Fruit fly (Drosophila melanogaster) whole organism, adult: ENCODE results near the gene CG8064.

Experiments used
- CG11617 ChIP-seq: fragments of 200-800 bp; sonication (Bioruptor generic); optimal IDR thresholded peaks from 2 replicates; lab custom pipeline; 2017; ENCODE audit warnings: mild to moderate bottlenecking, missing biosample characterization, missing genetic modification reagents, missing genetic modification characterization
- cic ChIP-seq: fragments of 200-800 bp; sonication (Bioruptor generic); optimal IDR thresholded peaks from 2 replicates; lab custom pipeline; 2017; ENCODE audit warnings: missing biosample characterization, mild to moderate bottlenecking, missing genetic modification characterization, moderate library complexity
- cnc ChIP-seq, 2 experiments: fragments of >200 bp; optimal IDR thresholded peaks; 2 replicates each; lab custom pipeline; 2017
- tj ChIP-seq: fragments of 200-800 bp; sonication (Bioruptor generic); optimal IDR thresholded peaks from 3 replicates; lab custom pipeline; 2017; ENCODE audit warnings: missing biosample characterization, mild to moderate bottlenecking, missing genetic modification characterization, moderate library complexity

DNA sequence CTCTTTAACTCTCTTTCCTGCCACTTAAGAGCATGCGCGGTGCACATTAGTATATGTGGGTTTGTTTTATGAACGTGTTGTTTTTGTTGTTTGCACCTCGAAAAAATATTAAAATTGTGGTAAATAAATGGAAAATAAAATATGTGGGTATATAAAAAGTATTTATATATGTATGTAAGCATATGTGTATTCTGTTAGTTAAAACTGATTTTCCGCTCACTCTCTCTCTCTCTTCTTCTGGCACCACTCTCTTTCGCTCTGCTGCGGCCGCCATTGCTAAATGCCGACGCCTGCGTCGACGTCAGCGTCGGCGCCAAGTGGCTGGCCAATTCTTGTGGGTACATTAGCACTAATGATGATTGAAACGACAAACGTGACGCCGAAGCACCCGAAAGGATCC lies 18.2 kb upstream of the CG8064 start:
- no peak for TF ChIP-seq cic
- no peak for TF ChIP-seq tj (GFP tag; lab: Kevin White, UChicago)
- no peak for TF ChIP-seq cnc (optimal IDR thresholded peaks at IDR 0.05; lab: Kevin White, UChicago)
- no peak for TF ChIP-seq CG11617
